Worm (Caenorhabditis elegans) whole organism, L2 larva: Measurements from ENCODE around the gene lin-54.

Experiments
- R02D3.7 ChIP-seq: fragments of 150-350 bp; optimal IDR thresholded peaks from 2 replicates; lab custom pipeline; 2014; ENCODE audit warnings: missing biosample characterization, missing genetic modification characterization
- dmd-4 ChIP-seq: sonication (generic microtip); optimal IDR thresholded peaks from 2 replicates; lab custom pipeline; 2017; ENCODE audit warnings: missing biosample characterization, missing genetic modification characterization
- lin-13 ChIP-seq: fragments of 150-350 bp; optimal IDR thresholded peaks from 2 replicates; lab custom pipeline; 2014; ENCODE audit warnings: missing biosample characterization, missing genetic modification reagents, missing genetic modification characterization
- nhr-10 ChIP-seq: sonication (generic microtip); optimal IDR thresholded peaks from 2 replicates; lab custom pipeline; 2017; ENCODE audit warnings: missing biosample characterization, missing genetic modification characterization
- nhr-11 ChIP-seq: fragments of 150-350 bp; optimal IDR thresholded peaks from 2 replicates; lab custom pipeline; 2014; ENCODE audit warnings: missing biosample characterization, missing genetic modification characterization
- nhr-21 ChIP-seq: fragments of 150-350 bp; optimal IDR thresholded peaks from 2 replicates; lab custom pipeline; 2014; ENCODE audit warnings: missing biosample characterization, missing genetic modification characterization
- nhr-25 ChIP-seq: fragments of 150-350 bp; sonication (generic microtip); optimal IDR thresholded peaks from 3 replicates; lab custom pipeline; 2014; ENCODE audit warnings: missing biosample characterization, missing genetic modification characterization
- unc-62 ChIP-seq: fragments of 150-350 bp; optimal IDR thresholded peaks from 2 replicates; lab custom pipeline; 2014; ENCODE audit warnings: missing biosample characterization, missing genetic modification reagents, missing genetic modification characterization
- zag-1 ChIP-seq: fragments of 150-350 bp; optimal IDR thresholded peaks from 2 replicates; lab custom pipeline; 2014; ENCODE audit warnings: missing biosample characterization, missing genetic modification characterization

DNA sequence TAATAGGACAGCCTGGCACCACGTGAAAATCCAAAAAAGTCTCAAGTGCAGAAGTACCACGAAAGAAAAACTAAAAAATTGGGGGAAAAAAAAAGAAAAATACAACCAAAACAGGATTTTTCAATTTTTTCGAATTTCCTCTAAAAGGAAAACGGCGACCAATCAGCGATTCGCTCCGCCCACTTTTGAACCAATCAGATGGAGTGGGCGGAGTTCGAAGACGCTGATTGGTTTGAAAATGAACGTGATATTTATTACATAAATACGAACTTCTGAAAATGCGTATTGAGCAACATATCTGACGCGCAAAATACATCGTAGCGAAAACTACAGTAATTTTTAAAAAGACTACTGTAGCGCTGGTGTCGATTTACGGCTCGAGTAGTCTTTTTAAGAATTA, 27.5 kb downstream of the lin-54 start:
- no peak for TF ChIP-seq lin-13 (GFP tag; lab: Kevin White, UChicago)
- no peak for TF ChIP-seq R02D3.7 (tag; lab: Kevin White, UChicago)
- no peak for TF ChIP-seq nhr-11
- TF ChIP-seq nhr-10 (tag; lab: Kevin White, UChicago) = no peak
- no peak for TF ChIP-seq dmd-4
- TF ChIP-seq nhr-21 (tag; lab: Kevin White, UChicago) = no peak
- TF ChIP-seq nhr-25 = no peak
- no peak for TF ChIP-seq unc-62 (GFP tag; lab: Kevin White, UChicago)
- TF ChIP-seq zag-1 (tag; lab: Kevin White, UChicago) = no peak
